ENCODE assay signal across 4 worm cellular contexts in the genomic region with DNA sequence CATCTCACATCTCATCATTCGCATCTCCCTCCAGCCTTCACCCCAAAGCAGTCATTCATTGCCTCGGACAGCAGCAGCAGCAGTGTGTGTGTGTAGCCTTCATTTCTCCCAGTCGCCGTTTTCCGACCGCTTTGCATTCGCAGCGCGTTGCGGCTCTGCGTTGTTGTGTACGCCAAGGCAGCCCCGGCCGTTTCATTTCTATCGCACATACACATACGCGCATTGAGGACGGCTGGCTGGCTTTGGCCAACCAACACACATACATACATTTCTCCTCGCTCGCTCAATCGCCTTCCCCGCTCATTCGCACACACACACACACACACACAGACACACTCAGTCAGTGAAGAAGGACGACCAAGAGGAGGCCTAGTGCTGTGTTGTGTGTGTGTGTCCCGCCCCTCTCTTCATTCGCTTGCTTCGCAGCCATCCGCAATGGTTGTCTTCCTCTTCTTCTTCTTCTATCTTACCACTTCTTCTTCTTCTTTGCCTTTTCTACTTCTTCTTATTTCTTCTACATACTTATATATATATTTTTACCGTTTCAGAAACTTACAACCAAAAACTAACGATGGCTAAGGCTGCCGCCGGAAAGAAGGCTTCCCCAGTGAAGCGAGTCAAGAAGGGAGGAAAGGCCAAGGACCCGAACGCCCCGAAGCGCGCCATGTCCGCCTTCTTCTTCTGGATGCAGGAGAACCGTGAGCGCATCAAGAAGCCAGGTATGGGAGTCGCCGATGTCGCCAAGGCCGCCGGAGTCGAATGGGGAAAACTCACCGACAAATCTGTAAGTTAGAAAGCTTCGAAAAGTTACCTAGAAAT.
TF ChIP-seq lines count a peak whose summit lies in the region.

A gene (plus strand): TSS at position 549 of the 819 bp plus-strand sequence.

TF ChIP-seq in whole organism, L2 larva, 48 proteins besides CTCF, POLR2A, EP300 and RAD21 (continues in another document):
- TF ChIP-seq lin-11 (tag; optimal IDR thresholded peaks at IDR 0.05; lab: Kevin White, UChicago) (peak; percentile 43), mab-5 (tag; optimal IDR thresholded peaks at IDR 0.05; lab: Kevin White, UChicago) (peak; percentile 23), nhr-21 (tag; optimal IDR thresholded peaks at IDR 0.05; lab: Kevin White, UChicago) (peak; percentile 22), peb-1 (tag; optimal IDR thresholded peaks at IDR 0.05; lab: Kevin White, UChicago) (no peak), elt-3 (tag; optimal IDR thresholded peaks at IDR 0.05; lab: Kevin White, UChicago) (no peak), ztf-11 (tag; optimal IDR thresholded peaks at IDR 0.05; lab: Kevin White, UChicago) (no peak), unc-39 (tag; optimal IDR thresholded peaks at IDR 0.05; lab: Kevin White, UChicago) (no peak), elt-1 (tag; optimal IDR thresholded peaks at IDR 0.05; lab: Kevin White, UChicago) (no peak), ama-1 (optimal IDR thresholded peaks at IDR 0.05; lab: Kevin White, UChicago) (no peak), nhr-23 (tag; optimal IDR thresholded peaks at IDR 0.05; lab: Kevin White, UChicago) (no peak), mdl-1 (tag; optimal IDR thresholded peaks at IDR 0.05; lab: Kevin White, UChicago) (peak in 1 of 2 experiments; percentile 45), blmp-1 (tag; optimal IDR thresholded peaks at IDR 0.05; lab: Kevin White, UChicago; ENCODE audit: insufficient read depth) (peak; percentile 35), ztf-1 (GFP tag; conservative IDR thresholded peaks at IDR 0.05; lab: Robert Waterston, UW) (no peak), aly-2 (tag; optimal IDR thresholded peaks at IDR 0.05; lab: Kevin White, UChicago) (no peak), sem-4 (tag; optimal IDR thresholded peaks at IDR 0.05; lab: Kevin White, UChicago) (peak; percentile 14), unc-55 (GFP tag; optimal IDR thresholded peaks at IDR 0.05; lab: Kevin White, UChicago) (peak; percentile 84), ZK546.5 (tag; optimal IDR thresholded peaks at IDR 0.05; lab: Kevin White, UChicago) (no peak), nhr-237 (tag; optimal IDR thresholded peaks at IDR 0.05; lab: Kevin White, UChicago) (no peak), nhr-6 (tag; optimal IDR thresholded peaks at IDR 0.05; lab: Kevin White, UChicago) (no peak), nhr-10 (tag; optimal IDR thresholded peaks at IDR 0.05; lab: Kevin White, UChicago) (no peak), dmd-4 (tag; optimal IDR thresholded peaks at IDR 0.05; lab: Kevin White, UChicago) (no peak)

TF ChIP-seq in whole organism, L4 larva, 104 proteins besides CTCF, POLR2A, EP300 and RAD21 (continues in another document):
- TF ChIP-seq D1046.2 (GFP tag; IDR thresholded peaks at IDR 0.05; lab: Robert Waterston, UW) (no peak), unc-62 (GFP tag; optimal IDR thresholded peaks at IDR 0.05 in 1 of 2; lab: Kevin White, UChicago) (peak in 1 of 2 experiments; percentile 99), unc-62 (tag; optimal IDR thresholded peaks at IDR 0.05; lab: Kevin White, UChicago) (no peak), nhr-102 (tag; optimal IDR thresholded peaks at IDR 0.05; lab: Kevin White, UChicago) (peak; percentile 58), F10B5.3 (tag; optimal IDR thresholded peaks at IDR 0.05; lab: Kevin White, UChicago) (no peak), ceh-44 (GFP tag; IDR thresholded peaks at IDR 0.05; lab: Robert Waterston, UW) (no peak), F44E2.7 (GFP tag; IDR thresholded peaks at IDR 0.05; lab: Robert Waterston, UW) (no peak), lim-7 (GFP tag; IDR thresholded peaks at IDR 0.05; lab: Robert Waterston, UW) (peak; percentile 30; the same call in 1 of the 2 replicates), lin-38 (GFP tag; IDR thresholded peaks at IDR 0.05; lab: Robert Waterston, UW) (peak; percentile 57; the same call in 1 of the 2 replicates), zag-1 (tag; optimal IDR thresholded peaks at IDR 0.05; lab: Kevin White, UChicago) (no peak), mes-2 (tag; optimal IDR thresholded peaks at IDR 0.05; lab: Kevin White, UChicago; ENCODE audit: poor library complexity, severe bottlenecking) (peak; percentile 44), pqm-1 (tag; optimal IDR thresholded peaks at IDR 0.05; lab: Kevin White, UChicago) (peak; percentile 22), ceh-28 (tag; optimal IDR thresholded peaks at IDR 0.05; lab: Kevin White, UChicago) (no peak), jun-1 (tag; optimal IDR thresholded peaks at IDR 0.05; lab: Kevin White, UChicago) (peak; percentile 51), aly-2 (tag; optimal IDR thresholded peaks at IDR 0.05; lab: Kevin White, UChicago) (no peak), nhr-25 (tag; optimal IDR thresholded peaks at IDR 0.05; lab: Kevin White, UChicago; ENCODE audit: borderline replicate concordance, insufficient read depth) (peak; percentile 78), mep-1 (tag; optimal IDR thresholded peaks at IDR 0.05; lab: Kevin White, UChicago) (peak; percentile 94), pha-4 (GFP tag; IDR thresholded peaks at IDR 0.05; lab: Robert Waterston, UW) (peak; percentile 53; the same call in 1 of the 2 replicates), pha-4 (tag; optimal IDR thresholded peaks at IDR 0.05; lab: Kevin White, UChicago) (peak; percentile 46), mdt-29 (GFP tag; IDR thresholded peaks at IDR 0.05; lab: Robert Waterston, UW) (peak; percentile 30; the same call in 1 of the 2 replicates)

TF ChIP-seq in whole organism, late embryonic, 69 proteins besides CTCF, POLR2A, EP300 and RAD21 (continues in another document):
- no peak for TF ChIP-seq tbx-7 (tag; optimal IDR thresholded peaks at IDR 0.05; lab: Kevin White, UChicago)
- TF ChIP-seq ceh-22 (tag; optimal IDR thresholded peaks at IDR 0.05; lab: Kevin White, UChicago): peak; percentile 74
- TF ChIP-seq C08G9.2 (tag; optimal IDR thresholded peaks at IDR 0.05; lab: Kevin White, UChicago): no peak
- no peak for TF ChIP-seq odd-2 (tag; optimal IDR thresholded peaks at IDR 0.05; lab: Kevin White, UChicago)
- TF ChIP-seq hlh-30 (tag; optimal IDR thresholded peaks at IDR 0.05; lab: Kevin White, UChicago; ENCODE audit: insufficient read depth): peak; percentile 57
- peak; percentile 50 for TF ChIP-seq syd-9 (tag; optimal IDR thresholded peaks at IDR 0.05; lab: Kevin White, UChicago)
- TF ChIP-seq elt-4 (tag; optimal IDR thresholded peaks at IDR 0.05; lab: Kevin White, UChicago): no peak
- TF ChIP-seq pha-4 (tag; optimal IDR thresholded peaks at IDR 0.05; lab: Kevin White, UChicago): no peak
- peak; percentile 95 for TF ChIP-seq nfya-1 (tag; optimal IDR thresholded peaks at IDR 0.05; lab: Kevin White, UChicago)
- peak; percentile 48 for TF ChIP-seq ama-1 (optimal IDR thresholded peaks at IDR 0.05; lab: Kevin White, UChicago)
- TF ChIP-seq lin-11 (tag; optimal IDR thresholded peaks at IDR 0.05; lab: Kevin White, UChicago): peak; percentile 19
- no peak for TF ChIP-seq pag-3 (tag; optimal IDR thresholded peaks at IDR 0.05; lab: Kevin White, UChicago; ENCODE audit: borderline replicate concordance)
- TF ChIP-seq eyg-1 (tag; optimal IDR thresholded peaks at IDR 0.05; lab: Kevin White, UChicago): no peak
- peak; percentile 54 for TF ChIP-seq che-1 (tag; optimal IDR thresholded peaks at IDR 0.05; lab: Kevin White, UChicago)
- TF ChIP-seq elt-2 (tag; optimal IDR thresholded peaks at IDR 0.05; lab: Kevin White, UChicago): peak; percentile 37
- TF ChIP-seq ceh-2 (tag; optimal IDR thresholded peaks at IDR 0.05; lab: Kevin White, UChicago): peak; percentile 47
- peak; percentile 26 for TF ChIP-seq sox-4 (tag; optimal IDR thresholded peaks at IDR 0.05; lab: Kevin White, UChicago)
- TF ChIP-seq F13H6.1 (tag; optimal IDR thresholded peaks at IDR 0.05; lab: Kevin White, UChicago): peak; percentile 72
- TF ChIP-seq ceh-19 (GFP tag; optimal IDR thresholded peaks at IDR 0.05; lab: Kevin White, UChicago): peak; percentile 85
- TF ChIP-seq zip-5 (tag; optimal IDR thresholded peaks at IDR 0.05; lab: Kevin White, UChicago): no peak
- TF ChIP-seq madf-2 (tag; optimal IDR thresholded peaks at IDR 0.05; lab: Kevin White, UChicago): peak; percentile 100
- TF ChIP-seq pax-1 (tag; optimal IDR thresholded peaks at IDR 0.05; lab: Kevin White, UChicago): no peak
- TF ChIP-seq ceh-34 (tag; optimal IDR thresholded peaks at IDR 0.05; lab: Kevin White, UChicago): peak; percentile 89

TF ChIP-seq in whole organism, mixed stage, embryonic, 35 proteins besides CTCF, POLR2A, EP300 and RAD21 (continues in another document):
- TF ChIP-seq hlh-1 (tag; optimal IDR thresholded peaks at IDR 0.05; lab: Kevin White, UChicago) (peak; percentile 62), unc-39 (tag; optimal IDR thresholded peaks at IDR 0.05; lab: Kevin White, UChicago) (no peak), tbx-8 (GFP tag; optimal IDR thresholded peaks at IDR 0.05; lab: Kevin White, UChicago) (no peak), nhr-76 (tag; optimal IDR thresholded peaks at IDR 0.05; lab: Kevin White, UChicago) (peak; percentile 52), lin-32 (GFP tag; optimal IDR thresholded peaks at IDR 0.05; lab: Kevin White, UChicago) (peak; percentile 50), bed-3 (GFP tag; optimal IDR thresholded peaks at IDR 0.05; lab: Kevin White, UChicago) (peak; percentile 9), unc-62 (GFP tag; optimal IDR thresholded peaks at IDR 0.05; lab: Kevin White, UChicago) (peak; percentile 25), elt-1 (tag; optimal IDR thresholded peaks at IDR 0.05; lab: Kevin White, UChicago; ENCODE audit: borderline replicate concordance, insufficient read depth) (no peak), drap-1 (GFP tag; optimal IDR thresholded peaks at IDR 0.05; lab: Kevin White, UChicago) (peak; percentile 83), sem-2 (GFP tag; optimal IDR thresholded peaks at IDR 0.05; lab: Kevin White, UChicago) (peak; percentile 54), nhr-28 (tag; optimal IDR thresholded peaks at IDR 0.05; lab: Kevin White, UChicago) (no peak), nhr-237 (tag; optimal IDR thresholded peaks at IDR 0.05; lab: Kevin White, UChicago) (peak; percentile 65), unc-120 (tag; optimal IDR thresholded peaks at IDR 0.05; lab: Kevin White, UChicago; ENCODE audit: poor library complexity, severe bottlenecking) (peak; percentile 97), lsy-2 (tag; optimal IDR thresholded peaks at IDR 0.05; lab: Kevin White, UChicago) (peak; percentile 26), nhr-12 (tag; optimal IDR thresholded peaks at IDR 0.05; lab: Kevin White, UChicago) (no peak), blmp-1 (tag; optimal IDR thresholded peaks at IDR 0.05; lab: Kevin White, UChicago) (no peak), ztf-11 (tag; optimal IDR thresholded peaks at IDR 0.05; lab: Kevin White, UChicago) (peak; percentile 41), M03D4.4 (tag; optimal IDR thresholded peaks at IDR 0.05; lab: Kevin White, UChicago) (peak; percentile 81), lin-13 (tag; optimal IDR thresholded peaks at IDR 0.05; lab: Kevin White, UChicago) (peak; percentile 84), ceh-39 (tag; optimal IDR thresholded peaks at IDR 0.05; lab: Kevin White, UChicago) (no peak), pha-4 (tag; optimal IDR thresholded peaks at IDR 0.05; lab: Kevin White, UChicago) (peak; percentile 77), nhr-2 (tag; optimal IDR thresholded peaks at IDR 0.05; lab: Kevin White, UChicago) (no peak), cnd-1 (tag; optimal IDR thresholded peaks at IDR 0.05; lab: Kevin White, UChicago) (peak; percentile 73), mab-5 (tag; optimal IDR thresholded peaks at IDR 0.05; lab: Kevin White, UChicago) (no peak), flh-1 (GFP tag; optimal IDR thresholded peaks at IDR 0.05; lab: Kevin White, UChicago) (peak; percentile 53)
